Worm (Caenorhabditis elegans) whole organism, young adult: ENCODE results near the gene srlf-12.
A peak's percentile ranks its signal among the peaks of the same experiment; 100 is the strongest.

Source experiments
- B0261.1 ChIP-seq: sonication (generic microtip); optimal IDR thresholded peaks from 2 replicates; lab custom pipeline; 2016; ENCODE audit warnings: mild to moderate bottlenecking, missing genetic modification characterization, moderate library complexity, missing compliant biosample characterization
- B0336.3 ChIP-seq: fragments of 200-800 bp; sonication (Bioruptor generic); IDR thresholded peaks from 2 replicates; pipeline ENCODE4 v1.3.6; 2022; ENCODE audit warnings: missing genetic modification characterization, missing compliant biosample characterization
- F22D6.2 ChIP-seq: sonication (generic microtip); optimal IDR thresholded peaks from 2 replicates; lab custom pipeline; 2016; ENCODE audit warnings: mild to moderate bottlenecking, missing genetic modification characterization, missing compliant biosample characterization
- F23B12.7 ChIP-seq: sonication (generic microtip); optimal IDR thresholded peaks from 2 replicates; lab custom pipeline; 2017; ENCODE audit warnings: missing genetic modification characterization, mild to moderate bottlenecking, missing compliant biosample characterization, antibody characterized with exemption, moderate library complexity; ENCODE audit not compliant: insufficient read depth
- F57A8.1 ChIP-seq: fragments of 200-800 bp; sonication (Bioruptor generic); optimal IDR thresholded peaks from 2 replicates; lab custom pipeline; 2018; ENCODE audit warnings: mild to moderate bottlenecking, missing genetic modification characterization, moderate library complexity, missing compliant biosample characterization
- T07F8.4 ChIP-seq: sonication (generic microtip); optimal IDR thresholded peaks from 2 replicates; lab custom pipeline; 2016; ENCODE audit warnings: mild to moderate bottlenecking, missing genetic modification characterization, moderate library complexity, missing compliant biosample characterization
- T26A5.8 ChIP-seq: sonication (generic microtip); optimal IDR thresholded peaks from 2 replicates; lab custom pipeline; 2016; ENCODE audit warnings: missing genetic modification characterization, missing compliant biosample characterization
- Y53F4B.3 ChIP-seq: fragments of 200-800 bp; sonication (Bioruptor generic); IDR thresholded peaks from 2 replicates; pipeline ENCODE4 v1.3.6; 2022; ENCODE audit warnings: missing genetic modification reagents, missing genetic modification characterization, missing compliant biosample characterization
- Y95B8A.8 ChIP-seq: fragments of 200-800 bp; sonication (Bioruptor generic); IDR thresholded peaks from 2 replicates; pipeline ENCODE4 v1.3.6; 2022; ENCODE audit warnings: missing genetic modification reagents, missing genetic modification characterization, missing compliant biosample characterization
- akir-1 ChIP-seq: fragments of 200-800 bp; sonication (Bioruptor generic); optimal IDR thresholded peaks from 2 replicates; lab custom pipeline; 2018; ENCODE audit warnings: mild to moderate bottlenecking, missing genetic modification characterization, moderate library complexity, missing compliant biosample characterization
- aptf-2 ChIP-seq: fragments of 200-800 bp; sonication (Bioruptor generic); conservative IDR thresholded peaks from 2 replicates; pipeline ENCODE4 v1.3.6; 2022; ENCODE audit warnings: missing genetic modification reagents, missing genetic modification characterization, missing compliant biosample characterization
- athp-1 ChIP-seq: sonication (generic microtip); optimal IDR thresholded peaks from 2 replicates; lab custom pipeline; 2017; ENCODE audit warnings: mild to moderate bottlenecking, missing genetic modification characterization, missing compliant biosample characterization
- attf-3 ChIP-seq: fragments of 200-800 bp; sonication (Bioruptor generic); conservative IDR thresholded peaks from 2 replicates; pipeline ENCODE4 v1.3.6; 2022; ENCODE audit warnings: missing genetic modification reagents, missing genetic modification characterization, missing compliant biosample characterization
- ccch-3 ChIP-seq: fragments of 200-800 bp; sonication (Bioruptor generic); optimal IDR thresholded peaks from 2 replicates; lab custom pipeline; 2018; ENCODE audit warnings: mild to moderate bottlenecking, missing genetic modification characterization, missing compliant biosample characterization
- ceh-100 ChIP-seq: fragments of 200-800 bp; sonication (Bioruptor generic); IDR thresholded peaks from 2 replicates; pipeline ENCODE4 v1.3.6; 2022; ENCODE audit warnings: missing genetic modification reagents, missing genetic modification characterization, missing compliant biosample characterization
- ceh-27 ChIP-seq: fragments of 200-800 bp; sonication (Bioruptor generic); optimal IDR thresholded peaks from 2 replicates; lab custom pipeline; 2018; ENCODE audit warnings: mild to moderate bottlenecking, missing genetic modification characterization, moderate library complexity, missing compliant biosample characterization
- ceh-58 ChIP-seq: fragments of 200-800 bp; sonication (Bioruptor generic); IDR thresholded peaks from 2 replicates; pipeline ENCODE4 v1.3.6; 2022; ENCODE audit warnings: missing genetic modification characterization, missing compliant biosample characterization
- ceh-79 ChIP-seq: sonication (generic microtip); optimal IDR thresholded peaks from 2 replicates; lab custom pipeline; 2017; ENCODE audit warnings: mild to moderate bottlenecking, missing genetic modification characterization, missing compliant biosample characterization
- die-1 ChIP-seq: sonication (generic microtip); optimal IDR thresholded peaks from 2 replicates; lab custom pipeline; 2016; ENCODE audit warnings: missing genotype, mild to moderate bottlenecking, missing genetic modification characterization, missing compliant biosample characterization
- egl-18 ChIP-seq: fragments of 200-800 bp; sonication (Bioruptor generic); IDR thresholded peaks from 2 replicates; pipeline ENCODE4 v1.3.6; 2022; ENCODE audit warnings: missing genetic modification reagents, missing genetic modification characterization, missing compliant biosample characterization
- egl-44 ChIP-seq: fragments of 200-800 bp; sonication (Bioruptor generic); IDR thresholded peaks from 2 replicates; pipeline ENCODE4 v1.3.6; 2022; ENCODE audit warnings: missing genetic modification reagents, missing genetic modification characterization, missing compliant biosample characterization
- lag-1 ChIP-seq: fragments of 200-800 bp; sonication (Bioruptor generic); IDR thresholded peaks from 2 replicates; pipeline ENCODE4 v1.3.6; 2022; ENCODE audit warnings: missing genetic modification reagents, missing genetic modification characterization, missing compliant biosample characterization
- let-526 ChIP-seq: fragments of 200-800 bp; sonication (Bioruptor generic); IDR thresholded peaks from 2 replicates; pipeline ENCODE4 v1.3.6; 2022; ENCODE audit warnings: missing genetic modification reagents, missing genetic modification characterization, missing compliant biosample characterization
- lin-26 ChIP-seq: fragments of 200-800 bp; sonication (Bioruptor generic); IDR thresholded peaks from 2 replicates; pipeline ENCODE4 v1.3.6; 2022; ENCODE audit warnings: missing genetic modification reagents, missing genetic modification characterization, missing compliant biosample characterization
- lin-35 ChIP-seq, 3 experiments: fragments of 150-350 bp in 2 of 3; sonication (generic microtip) in 1 of 3; optimal IDR thresholded peaks; 2 replicates each; lab custom pipeline; 2014 to 2018; ENCODE audit warnings: missing biosample characterization in 3 of 3, missing genetic modification characterization in 3 of 3, missing genetic modification reagents in 3 of 3
- lin-54 ChIP-seq: fragments of 200-800 bp; sonication (Bioruptor generic); optimal IDR thresholded peaks from 2 replicates; lab custom pipeline; 2018; ENCODE audit warnings: mild to moderate bottlenecking, missing genetic modification characterization, missing compliant biosample characterization
- lsy-27 ChIP-seq: sonication (generic microtip); optimal IDR thresholded peaks from 2 replicates; lab custom pipeline; 2017; ENCODE audit warnings: missing genetic modification characterization, mild to moderate bottlenecking, missing compliant biosample characterization, antibody characterized with exemption, missing genotype, borderline replicate concordance; ENCODE audit not compliant: insufficient read depth
- madf-10 ChIP-seq: sonication (generic microtip); optimal IDR thresholded peaks from 2 replicates; lab custom pipeline; 2016; ENCODE audit warnings: mild to moderate bottlenecking, missing genetic modification characterization, missing compliant biosample characterization
- madf-3 ChIP-seq: fragments of 200-800 bp; sonication (Bioruptor generic); IDR thresholded peaks from 2 replicates; pipeline ENCODE4 v1.3.6; 2022; ENCODE audit warnings: missing genetic modification reagents, missing genetic modification characterization, missing compliant biosample characterization
- mcd-1 ChIP-seq: fragments of 200-800 bp; sonication (Bioruptor generic); IDR thresholded peaks from 2 replicates; pipeline ENCODE4 v1.3.6; 2022; ENCODE audit warnings: missing genetic modification reagents, missing genetic modification characterization, missing compliant biosample characterization
- mel-28 ChIP-seq: sonication (generic microtip); optimal IDR thresholded peaks from 2 replicates; lab custom pipeline; 2016; ENCODE audit warnings: borderline replicate concordance, mild to moderate bottlenecking, missing genetic modification characterization, missing compliant biosample characterization
- mxl-1 ChIP-seq: sonication (generic microtip); optimal IDR thresholded peaks from 2 replicates; lab custom pipeline; 2016; ENCODE audit warnings: missing genetic modification characterization, missing compliant biosample characterization
- nfyb-1 ChIP-seq: fragments of 200-800 bp; sonication (Bioruptor generic); IDR thresholded peaks from 2 replicates; pipeline ENCODE4 v1.3.6; 2022; ENCODE audit warnings: missing genetic modification reagents, missing genetic modification characterization, missing compliant biosample characterization
- nhr-120 ChIP-seq: fragments of 200-800 bp; sonication (Bioruptor generic); IDR thresholded peaks from 2 replicates; pipeline ENCODE4 v1.3.6; 2022; ENCODE audit warnings: missing genetic modification characterization, missing compliant biosample characterization
- nhr-80 ChIP-seq: sonication (generic microtip); optimal IDR thresholded peaks from 2 replicates; lab custom pipeline; 2016; ENCODE audit warnings: missing genetic modification characterization, missing compliant biosample characterization
- pbrm-1 ChIP-seq: fragments of 200-800 bp; sonication (Bioruptor generic); IDR thresholded peaks from 2 replicates; pipeline ENCODE4 v1.3.6; 2022; ENCODE audit warnings: missing genetic modification reagents, missing genetic modification characterization, missing compliant biosample characterization
- rcor-1 ChIP-seq: fragments of 200-800 bp; sonication (Bioruptor generic); IDR thresholded peaks from 2 replicates; pipeline ENCODE4 v1.3.6; 2022; ENCODE audit warnings: missing genetic modification reagents, missing genetic modification characterization, missing compliant biosample characterization
- repo-1 ChIP-seq: sonication (generic microtip); optimal IDR thresholded peaks from 2 replicates; lab custom pipeline; 2017; ENCODE audit warnings: mild to moderate bottlenecking, missing genetic modification characterization, missing compliant biosample characterization
- rpc-1 ChIP-seq, 2 experiments: fragments of 150-350 bp in 1 of 2; sonication (generic microtip) in 1 of 2; optimal IDR thresholded peaks; 2 replicates each; lab custom pipeline; 2014 to 2018; ENCODE audit warnings: missing biosample characterization in 1 of 2, missing genetic modification characterization in 1 of 2, missing genetic modification reagents in 1 of 2, missing genotype in 1 of 2
- somi-1 ChIP-seq: fragments of 200-800 bp; sonication (Bioruptor generic); optimal IDR thresholded peaks from 2 replicates; lab custom pipeline; 2018; ENCODE audit warnings: mild to moderate bottlenecking, missing genetic modification characterization, missing compliant biosample characterization
- tbp1 ChIP-seq: fragments of 200-800 bp; sonication (Bioruptor generic); optimal IDR thresholded peaks from 2 replicates; lab custom pipeline; 2018; ENCODE audit warnings: mild to moderate bottlenecking, missing genetic modification characterization, missing compliant biosample characterization
- tbx-9 ChIP-seq: sonication (generic microtip); optimal IDR thresholded peaks from 2 replicates; lab custom pipeline; 2016; ENCODE audit warnings: borderline replicate concordance, missing genetic modification characterization, inconsistent platforms, missing compliant biosample characterization
- tlf-1 ChIP-seq: fragments of 200-800 bp; sonication (Bioruptor generic); optimal IDR thresholded peaks from 2 replicates; lab custom pipeline; 2018; ENCODE audit warnings: mild to moderate bottlenecking, missing genetic modification characterization, missing compliant biosample characterization
- unc-130 ChIP-seq: sonication (generic microtip); optimal IDR thresholded peaks from 2 replicates; lab custom pipeline; 2016; ENCODE audit warnings: missing genetic modification reagents, missing genetic modification characterization, missing compliant biosample characterization
- ztf-25 ChIP-seq: fragments of 200-800 bp; sonication (Bioruptor generic); IDR thresholded peaks from 2 replicates; pipeline ENCODE4 v1.3.6; 2022; ENCODE audit warnings: missing genetic modification reagents, missing genetic modification characterization, missing compliant biosample characterization
- ztf-26 ChIP-seq: sonication (generic microtip); optimal IDR thresholded peaks from 2 replicates; lab custom pipeline; 2017; ENCODE audit warnings: missing genetic modification characterization, missing compliant biosample characterization
- ztf-3 ChIP-seq: fragments of 200-800 bp; sonication (Bioruptor generic); optimal IDR thresholded peaks from 2 replicates; lab custom pipeline; 2018; ENCODE audit warnings: mild to moderate bottlenecking, missing genetic modification characterization, missing compliant biosample characterization

Gene srlf-12

ce11 chrIV:10933777-10934546 is 42.1 kb upstream of the srlf-12 start:
- TF ChIP-seq T26A5.8: no peak
- TF ChIP-seq pbrm-1: peak; percentile 58; the same call in 1 of the 2 replicates
- TF ChIP-seq attf-3 (GFP tag; lab: Robert Waterston, UW): no peak
- no peak for TF ChIP-seq mxl-1 (tag; lab: Kevin White, UChicago)
- peak; percentile 14 for TF ChIP-seq unc-130 (GFP tag; lab: Kevin White, UChicago)
- TF ChIP-seq lag-1 (GFP tag; lab: Robert Waterston, UW): 0 out of 2 replicates have a peak, but pooled peaks have one; percentile 57
- TF ChIP-seq T07F8.4 (tag; lab: Kevin White, UChicago): no peak
- TF ChIP-seq ztf-3: no peak
- TF ChIP-seq tbp1 (GFP tag; lab: Kevin White, UChicago): no peak
- peak; percentile 83 for TF ChIP-seq tlf-1 (GFP tag; lab: Kevin White, UChicago)
- peak; percentile 67 for TF ChIP-seq mcd-1 (GFP tag; lab: Robert Waterston, UW)
- TF ChIP-seq B0261.1: peak; percentile 3
- TF ChIP-seq ceh-79 (tag; lab: Kevin White, UChicago): peak; percentile 71
- TF ChIP-seq Y53F4B.3 (GFP tag; lab: Robert Waterston, UW): no peak
- TF ChIP-seq nfyb-1 (GFP tag; lab: Robert Waterston, UW): peak; percentile 81
- no peak for TF ChIP-seq ceh-27
- TF ChIP-seq rpc-1 (optimal IDR thresholded peaks at IDR 0.05; lab: Kevin White, UChicago): no peak
- no peak for TF ChIP-seq rpc-1 (tag; optimal IDR thresholded peaks at IDR 0.05; lab: Kevin White, UChicago)
- TF ChIP-seq ceh-100 (GFP tag; lab: Robert Waterston, UW): peak; percentile 43; the same call in 1 of the 2 replicates
- peak; percentile 6 for TF ChIP-seq madf-10 (tag; lab: Kevin White, UChicago)
- no peak for TF ChIP-seq ceh-58 (GFP tag; lab: Robert Waterston, UW)
- TF ChIP-seq egl-44: peak; percentile 40; the same call in 1 of the 2 replicates
- TF ChIP-seq ztf-25: no peak
- peak in 1 of 3 experiments; percentile 39 for TF ChIP-seq lin-35 (GFP tag; optimal IDR thresholded peaks at IDR 0.05; lab: Kevin White, UChicago)
- TF ChIP-seq B0336.3 (GFP tag; lab: Robert Waterston, UW): peak; percentile 84
- TF ChIP-seq tbx-9 (tag; lab: Kevin White, UChicago): no peak
- TF ChIP-seq F23B12.7: no peak
- TF ChIP-seq die-1 (tag; lab: Kevin White, UChicago): peak; percentile 42
- no peak for TF ChIP-seq ztf-26 (tag; lab: Kevin White, UChicago)
- TF ChIP-seq athp-1 (tag; lab: Kevin White, UChicago): peak; percentile 90
- no peak for TF ChIP-seq ccch-3 (GFP tag; lab: Kevin White, UChicago)
- no peak for TF ChIP-seq aptf-2 (GFP tag; lab: Robert Waterston, UW)
- peak; percentile 94 for TF ChIP-seq repo-1
- peak; percentile 67 for TF ChIP-seq Y95B8A.8
- no peak for TF ChIP-seq lsy-27
- no peak for TF ChIP-seq lin-26
- peak; percentile 43; the same call in 1 of the 2 replicates for TF ChIP-seq let-526
- TF ChIP-seq nhr-80 (tag; lab: Kevin White, UChicago): peak; percentile 0
- no peak for TF ChIP-seq madf-3 (GFP tag; lab: Robert Waterston, UW)
- peak; percentile 16 for TF ChIP-seq mel-28 (tag; lab: Kevin White, UChicago)
- TF ChIP-seq F22D6.2: no peak
- TF ChIP-seq akir-1 (GFP tag; lab: Kevin White, UChicago): no peak
- TF ChIP-seq rcor-1: 0 out of 2 replicates have a peak, but pooled peaks have one; percentile 25
- TF ChIP-seq somi-1 (GFP tag; lab: Kevin White, UChicago): no peak
- TF ChIP-seq F57A8.1 (GFP tag; lab: Kevin White, UChicago): no peak
- no peak for TF ChIP-seq lin-54 (GFP tag; lab: Kevin White, UChicago)
- no peak for TF ChIP-seq egl-18 (GFP tag; lab: Robert Waterston, UW)
- no peak for TF ChIP-seq nhr-120 (GFP tag; lab: Robert Waterston, UW)
